Fruit fly (Drosophila melanogaster): Measurements from ENCODE around the gene Lk6.

The Lk6 gene

DNA sequence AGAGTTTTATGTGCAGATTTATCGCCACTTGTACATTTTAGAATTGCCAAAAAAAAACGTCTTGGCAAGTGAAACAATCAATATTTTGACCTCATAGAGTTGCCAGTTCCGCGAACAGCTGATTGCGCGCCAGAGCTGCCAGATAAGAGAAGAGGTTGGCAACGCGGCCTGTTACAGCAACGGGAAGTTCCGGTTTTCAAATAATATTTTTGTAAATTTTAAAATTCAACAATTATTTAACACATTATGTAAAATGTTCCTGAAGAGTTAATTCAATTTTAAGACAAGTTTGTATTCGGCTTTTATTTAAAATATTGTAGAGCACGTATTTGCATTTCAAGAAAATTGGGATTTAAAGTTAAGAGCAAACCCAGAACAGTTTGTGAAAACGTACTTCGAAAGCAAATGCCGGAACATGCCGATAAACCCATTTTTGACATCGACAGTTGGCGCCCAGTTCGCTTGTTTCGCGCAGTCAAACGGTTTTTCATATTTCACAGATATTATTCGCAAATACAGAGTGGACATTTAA, 22.5 kb upstream of the Lk6 start, which contains the start of the genes prd1 and HisCl1 (continued):
- TF ChIP-seq Fer1 (GFP tag; optimal IDR thresholded peaks at IDR 0.05) (peak; percentile 70), HLHmδ (GFP tag; optimal IDR thresholded peaks at IDR 0.05) (peak; percentile 40), YL-1 (GFP tag; optimal IDR thresholded peaks at IDR 0.05) (peak; percentile 84), lbe (GFP tag; optimal IDR thresholded peaks at IDR 0.05) (no peak), CG6791 (GFP tag; IDR thresholded peaks at IDR 0.05; ENCODE audit: partially characterized antibody) (no peak), CG4707 (GFP tag; optimal IDR thresholded peaks at IDR 0.05) (peak; percentile 4), CG15269 (tag; optimal IDR thresholded peaks at IDR 0.05) (no peak), ranshi (GFP tag; IDR thresholded peaks at IDR 0.05) (peak; percentile 52), Rfx (GFP tag; IDR thresholded peaks at IDR 0.05) (peak; percentile 79), CG3407 (GFP tag; optimal IDR thresholded peaks at IDR 0.05) (peak; percentile 46), Chrac-16 (GFP tag; optimal IDR thresholded peaks at IDR 0.05) (peak; percentile 61), CG5245 (GFP tag; optimal IDR thresholded peaks at IDR 0.05) (peak; percentile 9), CG43689 (GFP tag; IDR thresholded peaks at IDR 0.05) (no peak), CG11560 (tag; IDR thresholded peaks at IDR 0.05) (peak; percentile 44; the same call in 1 of the 3 replicates), CG3847 (GFP tag; IDR thresholded peaks at IDR 0.05) (peak; percentile 76), prd (optimal IDR thresholded peaks at IDR 0.05) (no peak), prd (GFP tag; IDR thresholded peaks at IDR 0.05) (peak; percentile 74), ac (GFP tag; optimal IDR thresholded peaks at IDR 0.05) (peak; percentile 16), CG9437 (GFP tag; optimal IDR thresholded peaks at IDR 0.05) (peak; percentile 68), CG8359 (GFP tag; optimal IDR thresholded peaks at IDR 0.05; ENCODE audit: borderline replicate concordance) (peak; percentile 19), CoRest (tag; optimal IDR thresholded peaks at IDR 0.05) (peak; percentile 91), Ssrp (tag; optimal IDR thresholded peaks at IDR 0.05) (peak; percentile 72), gcm (GFP tag; optimal IDR thresholded peaks at IDR 0.05) (no peak), ind (GFP tag; optimal IDR thresholded peaks at IDR 0.05) (peak; percentile 65), Dek (tag; optimal IDR thresholded peaks at IDR 0.05) (peak; percentile 69), phol (tag; optimal IDR thresholded peaks at IDR 0.05) (peak; percentile 85), gro (GFP tag; optimal IDR thresholded peaks at IDR 0.05) (peak; percentile 68), p53 (GFP tag; optimal IDR thresholded peaks at IDR 0.05) (peak; percentile 45), zfh2 (GFP tag; optimal IDR thresholded peaks at IDR 0.05) (peak; percentile 70), CG13894 (tag; optimal IDR thresholded peaks at IDR 0.05) (no peak), tup (GFP tag; optimal IDR thresholded peaks at IDR 0.05) (peak; percentile 6), CG16815 (GFP tag; optimal IDR thresholded peaks at IDR 0.05) (peak; percentile 67), H15 (GFP tag; IDR thresholded peaks at IDR 0.05) (peak; percentile 37; the same call in 1 of the 3 replicates), fu2 (GFP tag; optimal IDR thresholded peaks at IDR 0.05) (peak; percentile 50), CG17186 (GFP tag; optimal IDR thresholded peaks at IDR 0.05) (peak; percentile 84), CG6654 (GFP tag; optimal IDR thresholded peaks at IDR 0.05) (peak; percentile 40), odd (GFP tag; optimal IDR thresholded peaks at IDR 0.05) (no peak), sim (GFP tag; IDR thresholded peaks at IDR 0.05) (no peak), D19B (GFP tag; optimal IDR thresholded peaks at IDR 0.05) (peak; percentile 44), D (optimal IDR thresholded peaks at IDR 0.05) (no peak), D (GFP tag; optimal IDR thresholded peaks at IDR 0.05) (peak; percentile 56), pan (optimal IDR thresholded peaks at IDR 0.05) (no peak), pan (GFP tag; optimal IDR thresholded peaks at IDR 0.05 in 1 of 2, IDR thresholded peaks at IDR 0.05 in 1 of 2) (peak in 1 of 2 experiments; percentile 53), CG12942 (GFP tag; optimal IDR thresholded peaks at IDR 0.05) (peak; percentile 70), slp2 (GFP tag; optimal IDR thresholded peaks at IDR 0.05) (peak; percentile 57), row (GFP tag; IDR thresholded peaks at IDR 0.05) (peak; percentile 94), CG10462 (GFP tag; optimal IDR thresholded peaks at IDR 0.05) (no peak), CG12071 (GFP tag; optimal IDR thresholded peaks at IDR 0.05) (no peak), ewg (GFP tag; optimal IDR thresholded peaks at IDR 0.05) (no peak), Ptx1 (GFP tag; IDR thresholded peaks at IDR 0.05) (peak; percentile 76), Antp (GFP tag; optimal IDR thresholded peaks at IDR 0.05) (peak; percentile 30)
